Worm (Caenorhabditis elegans): ENCODE results near the gene srt-23.
"Not testable (repeated sequence)": the region's sequence is repeated elsewhere in the genome, so short reads cannot be mapped to it uniquely, and the experiment has no call there.

ce11 chrIV:771061-771460, 14.5 kb downstream of the srt-23 start, which contains the start of gene F56B3.9:
- TF ChIP-seq zag-1, pha-4, unc-39, fos-1, tbx-2 (tag; optimal IDR thresholded peaks at IDR 0.05): not testable (repeated sequence)
